Fruit fly (Drosophila melanogaster): ENCODE data around the gene tbrd-1.

DNA sequence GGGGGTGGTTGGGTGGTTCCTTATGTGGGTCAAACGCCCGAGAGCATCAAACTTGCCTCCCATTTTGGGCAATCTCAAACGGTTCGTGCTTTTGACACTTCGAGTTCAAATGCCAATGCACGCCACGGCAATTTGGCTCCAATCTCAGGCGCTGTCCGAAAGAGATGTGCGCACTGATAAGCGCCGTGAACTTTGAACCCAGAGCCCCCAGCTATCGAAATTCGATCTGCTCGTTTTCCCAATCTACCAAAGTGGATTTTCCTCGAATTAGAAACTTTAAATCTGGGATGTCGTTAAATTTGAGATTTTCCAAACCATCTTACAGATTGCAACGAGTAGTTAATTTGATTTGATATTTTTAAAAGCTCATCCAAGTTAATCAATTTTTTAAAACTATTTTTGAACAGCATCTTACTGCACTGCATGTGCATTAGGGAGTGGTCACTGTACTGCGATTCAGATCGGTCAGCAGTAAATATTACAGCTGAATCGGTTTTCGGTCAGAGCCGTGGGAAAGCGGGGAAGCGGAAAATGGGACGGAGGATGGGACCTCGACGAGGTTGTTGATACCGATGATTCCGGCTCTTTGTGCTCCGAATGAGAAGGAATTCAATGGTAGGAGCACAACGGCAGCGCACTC lies 9.2 kb downstream of the tbrd-1 start:
- TF ChIP-seq ovo (GFP tag; optimal IDR thresholded peaks at IDR 0.05), result no peak
- peak; percentile 72 for TF ChIP-seq tj (GFP tag; optimal IDR thresholded peaks at IDR 0.05)
- TF ChIP-seq bab1 (GFP tag; optimal IDR thresholded peaks at IDR 0.05), result no peak
- TF ChIP-seq CG7101 (tag; optimal IDR thresholded peaks at IDR 0.05), result no peak
- TF ChIP-seq CG33017 (tag; optimal IDR thresholded peaks at IDR 0.05), result no peak
- TF ChIP-seq cnc (optimal IDR thresholded peaks at IDR 0.05), result no peak
- TF ChIP-seq Crg-1 (GFP tag; optimal IDR thresholded peaks at IDR 0.05), result no peak
- TF ChIP-seq kay (GFP tag; ENCODE audit: borderline replicate concordance), result no peak
- TF ChIP-seq CG12768 (GFP tag; optimal IDR thresholded peaks at IDR 0.05), result no peak
- no peak for TF ChIP-seq pad (GFP tag; optimal IDR thresholded peaks at IDR 0.05)
- TF ChIP-seq cic (GFP tag; optimal IDR thresholded peaks at IDR 0.05), result no peak
- no peak for TF ChIP-seq Hr96 (GFP tag; optimal IDR thresholded peaks at IDR 0.05)
- TF ChIP-seq Clk (GFP tag; optimal IDR thresholded peaks at IDR 0.05), result no peak

Measured in whole organism, adult.